Worm (Caenorhabditis elegans): ENCODE results near the gene C33H5.1.

The C33H5.1 gene

DNA sequence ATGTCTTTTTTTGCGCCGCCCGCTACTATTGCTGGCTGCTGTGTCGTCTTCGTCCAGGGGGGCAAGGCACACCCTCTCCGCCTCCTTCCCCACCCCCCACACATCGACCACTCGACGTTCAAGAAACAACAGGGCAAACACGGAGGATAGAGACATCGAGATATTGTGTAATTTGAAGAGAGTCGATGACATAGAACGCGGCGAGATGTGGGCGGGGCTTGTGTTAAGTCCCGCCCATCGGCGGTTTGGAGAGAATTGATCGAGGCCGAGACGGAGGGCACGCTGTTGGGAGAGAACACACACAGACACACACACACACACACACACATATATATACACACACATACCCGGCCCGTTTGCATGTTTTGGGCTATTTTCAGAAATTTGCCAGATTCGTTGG lies 36.9 kb downstream of the C33H5.1 start (continued):
- TF ChIP-seq madf-5 (GFP tag; IDR thresholded peaks at IDR 0.05) (no peak), attf-4 (tag; optimal IDR thresholded peaks at IDR 0.05) (no peak), dmd-9 (GFP tag; IDR thresholded peaks at IDR 0.05) (no peak), lim-7 (GFP tag; IDR thresholded peaks at IDR 0.05) (no peak), aly-2 (tag; optimal IDR thresholded peaks at IDR 0.05) (no peak), cey-2 (tag; optimal IDR thresholded peaks at IDR 0.05; ENCODE audit: borderline replicate concordance, insufficient read depth) (no peak), ZK337.2 (GFP tag; IDR thresholded peaks at IDR 0.05) (0 out of 2 replicates have a peak, but pooled peaks have one; percentile 53), hmg-1.1 (GFP tag; IDR thresholded peaks at IDR 0.05) (peak; percentile 88), fkh-10 (GFP tag; optimal IDR thresholded peaks at IDR 0.05) (peak; percentile 59), zip-2 (tag; optimal IDR thresholded peaks at IDR 0.05) (no peak), nhr-111 (GFP tag; optimal IDR thresholded peaks at IDR 0.05) (peak; percentile 13), zag-1 (tag; optimal IDR thresholded peaks at IDR 0.05) (peak; percentile 52), nhr-25 (tag; optimal IDR thresholded peaks at IDR 0.05; ENCODE audit: borderline replicate concordance, insufficient read depth) (peak; percentile 73), ceh-82 (tag; optimal IDR thresholded peaks at IDR 0.05) (no peak), arid-1 (GFP tag; conservative IDR thresholded peaks at IDR 0.05) (peak; percentile 57), lin-15B (tag; optimal IDR thresholded peaks at IDR 0.05) (no peak), pha-4 (GFP tag; IDR thresholded peaks at IDR 0.05) (peak; percentile 22; the same call in 1 of the 2 replicates), pha-4 (tag; optimal IDR thresholded peaks at IDR 0.05) (no peak), lin-13 (GFP tag; optimal IDR thresholded peaks at IDR 0.05) (peak; percentile 53), mxl-3 (GFP tag; optimal IDR thresholded peaks at IDR 0.05) (peak; percentile 82), egl-27 (tag; optimal IDR thresholded peaks at IDR 0.05) (no peak), zfp-3 (GFP tag; conservative IDR thresholded peaks at IDR 0.05) (no peak), nhr-28 (tag; optimal IDR thresholded peaks at IDR 0.05) (peak; percentile 58), hif-1 (tag; optimal IDR thresholded peaks at IDR 0.05) (peak in 1 of 2 experiments; percentile 60), tag-97 (GFP tag; IDR thresholded peaks at IDR 0.05) (no peak), R02D3.7 (tag; optimal IDR thresholded peaks at IDR 0.05) (no peak), mxl-2 (GFP tag; conservative IDR thresholded peaks at IDR 0.05) (no peak), unc-39 (tag; optimal IDR thresholded peaks at IDR 0.05) (no peak), skn-1 (tag; optimal IDR thresholded peaks at IDR 0.05) (no peak)

DNA sequence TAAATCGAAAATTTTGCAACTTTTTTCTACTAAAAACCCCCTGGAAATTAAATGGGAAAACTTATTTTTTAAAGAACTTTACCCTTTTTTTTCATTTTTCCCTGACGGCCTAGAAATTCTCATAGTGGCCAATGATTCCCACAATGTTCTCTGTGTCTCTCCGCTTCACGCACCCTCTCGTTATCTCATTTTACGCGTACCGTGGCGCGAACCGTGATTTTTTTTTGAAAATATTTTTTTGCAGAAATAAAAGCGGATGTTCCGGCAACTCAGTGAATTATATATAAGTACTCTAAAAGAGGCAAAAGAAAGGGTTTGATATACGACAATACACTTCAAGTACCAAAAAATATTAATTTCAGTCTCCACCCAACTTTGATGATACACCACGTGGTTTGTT lies 37.7 kb downstream of the C33H5.1 start, which contains the start of gene C06A6.2:
C06A6.2 (plus strand) TSS at position 237 of the 400 bp plus-strand sequence.
- TF ChIP-seq madf-9 (GFP tag; conservative IDR thresholded peaks at IDR 0.05) (no peak), hlh-30 (tag; optimal IDR thresholded peaks at IDR 0.05; ENCODE audit: insufficient read depth) (peak; percentile 3), ceh-62 (tag; optimal IDR thresholded peaks at IDR 0.05) (no peak), daf-8 (GFP tag; IDR thresholded peaks at IDR 0.05) (no peak), lsy-2 (tag; optimal IDR thresholded peaks at IDR 0.05) (no peak), nhr-76 (tag; optimal IDR thresholded peaks at IDR 0.05) (no peak), mes-2 (tag; optimal IDR thresholded peaks at IDR 0.05; ENCODE audit: poor library complexity, severe bottlenecking) (peak; percentile 29), nhr-237 (tag; optimal IDR thresholded peaks at IDR 0.05) (no peak)

- TF ChIP-seq unc-62 (GFP tag; optimal IDR thresholded peaks at IDR 0.05 in 1 of 2) = peak in 1 of 2 experiments; percentile 29
- no peak for TF ChIP-seq unc-62 (tag; optimal IDR thresholded peaks at IDR 0.05)
- TF ChIP-seq dmd-8 (GFP tag; IDR thresholded peaks at IDR 0.05) = no peak
These were observed 40.5 kb downstream of the C33H5.1 start for ce11 chrIV:7849235-7849634.
